Fruit fly (Drosophila melanogaster) whole organism: ENCODE measurements around the gene CG13471.

Experiments
- CG8478 ChIP-seq: fragments of >200 bp; optimal IDR thresholded peaks from 2 replicates; lab custom pipeline; 2018; ENCODE audit warnings: inconsistent platforms
- Dll ChIP-seq: fragments of >200 bp; optimal IDR thresholded peaks from 2 replicates; lab custom pipeline; 2017
- EcR ChIP-seq, 2 experiments: fragments of >200 bp; optimal IDR thresholded peaks; 2 replicates each; lab custom pipeline; 2017; ENCODE audit warnings: missing biosample characterization in 2 of 2, missing genetic modification characterization in 2 of 2, missing genetic modification reagents in 2 of 2
- pan ChIP-seq: fragments of >200 bp; optimal IDR thresholded peaks from 2 replicates; lab custom pipeline; 2017
- psq ChIP-seq: fragments of >200 bp; optimal IDR thresholded peaks from 2 replicates; lab custom pipeline; 2017
- usp ChIP-seq: fragments of >200 bp; optimal IDR thresholded peaks from 2 replicates; lab custom pipeline; 2017; ENCODE audit warnings: missing biosample characterization, missing genetic modification characterization, mixed read lengths

CG13471 gene

DNA sequence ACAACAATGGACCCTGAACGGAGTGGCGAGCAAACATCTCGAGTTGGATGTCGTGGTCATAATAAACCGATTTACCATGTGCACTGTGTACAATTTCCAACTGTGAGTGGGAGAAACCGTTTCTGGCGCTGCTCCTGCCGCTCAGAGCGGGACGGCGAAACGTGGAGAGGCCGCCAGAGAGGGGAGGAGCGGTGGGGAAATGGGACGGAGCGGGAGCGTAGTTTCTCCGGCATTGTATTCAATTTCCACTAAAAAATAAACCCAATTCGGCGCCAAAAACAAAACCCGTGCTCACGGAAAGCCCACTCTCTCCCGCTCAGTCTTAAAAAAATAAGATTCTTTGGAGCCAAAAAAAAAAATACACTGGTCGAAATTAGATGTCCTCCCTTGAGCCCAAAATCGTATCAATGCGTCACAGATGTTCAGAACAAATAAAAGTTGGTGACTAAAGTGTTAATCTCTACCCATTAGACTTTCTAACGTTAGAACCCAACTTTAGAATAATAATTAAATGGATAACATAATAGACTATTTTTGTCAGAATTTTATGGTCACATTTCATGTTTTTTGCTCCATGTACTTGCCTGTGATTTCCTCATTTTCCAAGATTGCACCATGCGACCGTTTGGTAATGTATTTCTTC, 26.8 kb upstream of the CG13471 start:
- no peak for TF ChIP-seq psq (lab: Kevin White, UChicago)
- no peak for TF ChIP-seq pan
- no peak for TF ChIP-seq CG8478 (lab: Kevin White, UChicago)
- no peak for TF ChIP-seq usp (GFP tag; lab: Kevin White, UChicago)
- no peak for TF ChIP-seq EcR (GFP tag; optimal IDR thresholded peaks at IDR 0.05; lab: Kevin White, UChicago)
- no peak for TF ChIP-seq Dll (lab: Kevin White, UChicago)

DNA sequence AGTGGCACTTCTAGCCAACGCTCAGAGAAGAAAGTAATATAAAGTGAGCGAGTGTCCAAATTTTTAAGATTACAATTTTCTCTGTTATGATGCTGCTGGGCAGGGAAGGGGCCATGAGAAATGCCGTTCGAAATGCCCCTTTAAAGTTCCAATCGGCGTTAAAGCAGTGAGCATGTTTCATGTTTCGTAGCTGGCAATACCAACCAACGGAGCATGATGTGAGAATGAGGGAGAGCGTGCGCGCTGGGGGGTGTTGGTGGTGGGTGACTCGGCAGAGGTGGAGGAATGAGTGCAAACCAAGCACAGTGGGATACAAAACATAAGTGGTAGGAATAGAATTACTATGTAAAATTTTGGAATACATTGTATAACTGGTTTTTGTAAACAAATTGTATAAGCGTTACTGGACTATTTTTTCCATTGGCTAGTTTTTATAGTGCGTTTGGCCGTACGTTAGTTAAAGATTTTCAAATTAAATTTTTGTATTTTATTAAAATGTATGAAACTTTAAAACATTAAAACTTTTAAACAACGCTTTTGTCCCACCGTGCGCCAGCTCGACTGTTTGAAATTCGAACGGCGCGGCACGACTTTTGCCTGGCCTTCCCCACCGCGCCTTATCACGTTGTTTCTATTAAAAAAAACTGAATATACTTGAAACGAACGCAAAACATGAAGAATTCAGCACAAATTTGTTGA, 25.9 kb upstream of the CG13471 start:
- TF ChIP-seq EcR (GFP tag; optimal IDR thresholded peaks at IDR 0.05; lab: Kevin White, UChicago) (no peak), Dll (lab: Kevin White, UChicago) (peak; percentile 19)

DNA sequence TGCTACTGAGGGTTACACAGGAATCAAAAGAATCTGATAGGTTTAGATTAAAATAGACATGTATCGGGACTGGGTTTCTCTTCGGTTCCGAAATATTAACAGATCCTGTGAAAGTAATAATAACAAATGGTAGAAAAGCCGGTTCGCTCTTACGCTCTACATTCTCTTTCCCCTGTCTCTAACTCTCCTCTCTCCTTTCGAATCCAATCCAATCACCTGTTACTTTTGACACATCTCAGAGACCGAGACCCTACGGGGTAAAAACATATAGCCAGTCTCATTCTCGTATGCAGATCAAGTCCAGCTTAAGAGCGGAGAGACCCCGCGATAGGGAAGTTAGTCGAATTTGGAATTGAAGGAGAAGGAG, 25.4 kb upstream of the CG13471 start:
- TF ChIP-seq psq (lab: Kevin White, UChicago) = no peak
- no peak for TF ChIP-seq EcR (GFP tag; optimal IDR thresholded peaks at IDR 0.05; lab: Kevin White, UChicago)
- no peak for TF ChIP-seq usp (GFP tag; lab: Kevin White, UChicago)
- TF ChIP-seq CG8478 (lab: Kevin White, UChicago) = no peak
- TF ChIP-seq Dll (lab: Kevin White, UChicago) = no peak
- TF ChIP-seq pan = no peak

DNA sequence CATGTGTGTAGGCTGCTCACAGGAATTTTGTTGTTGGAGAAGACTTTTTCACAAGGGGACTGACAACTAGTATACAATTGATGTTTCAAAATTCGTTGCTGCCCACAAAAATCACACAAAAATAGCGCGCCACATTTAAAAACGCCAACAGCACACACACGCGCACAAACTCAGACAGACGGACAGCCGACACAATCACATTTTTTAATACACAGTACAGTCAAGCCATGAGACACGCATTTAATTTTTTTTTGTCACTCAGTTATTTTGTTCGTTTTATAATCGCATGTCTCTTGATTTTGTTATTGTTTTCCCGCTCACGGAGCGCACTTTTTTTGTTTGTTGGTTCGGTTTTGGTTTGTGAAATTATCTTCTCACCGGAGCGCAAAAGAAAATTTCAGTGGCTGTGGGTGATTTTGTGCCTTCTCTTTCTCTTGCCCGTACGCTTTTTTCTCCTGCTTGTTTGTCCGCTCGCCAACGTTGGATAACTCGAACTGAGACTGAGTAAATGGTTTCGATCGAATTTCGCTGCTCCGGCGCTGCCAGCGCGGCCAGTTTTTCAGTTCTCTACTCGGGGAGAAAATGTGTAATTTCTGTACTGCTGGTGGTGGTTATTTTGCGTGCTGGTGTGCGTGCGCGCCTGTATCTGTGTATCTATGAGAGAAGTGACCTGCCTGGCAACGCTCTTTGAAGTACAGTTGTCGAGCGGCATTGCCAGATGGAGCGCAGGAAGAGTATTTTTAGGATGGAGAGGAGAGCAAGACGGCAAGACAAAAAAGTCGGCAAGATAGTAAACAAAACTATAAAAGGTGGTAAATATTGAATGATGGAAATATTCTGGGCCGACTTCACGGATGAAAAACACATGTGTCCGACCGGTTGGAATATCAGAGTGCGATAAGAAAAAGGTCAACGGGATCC, 24.4 kb upstream of the CG13471 start, which contains the start of gene CG42507:
TSS of gene CG42507 (minus strand) at position 499 of the 921 bp plus-strand sequence.
- peak; percentile 95 for TF ChIP-seq Dll (lab: Kevin White, UChicago)
- no peak for TF ChIP-seq EcR (GFP tag; optimal IDR thresholded peaks at IDR 0.05; lab: Kevin White, UChicago)

DNA sequence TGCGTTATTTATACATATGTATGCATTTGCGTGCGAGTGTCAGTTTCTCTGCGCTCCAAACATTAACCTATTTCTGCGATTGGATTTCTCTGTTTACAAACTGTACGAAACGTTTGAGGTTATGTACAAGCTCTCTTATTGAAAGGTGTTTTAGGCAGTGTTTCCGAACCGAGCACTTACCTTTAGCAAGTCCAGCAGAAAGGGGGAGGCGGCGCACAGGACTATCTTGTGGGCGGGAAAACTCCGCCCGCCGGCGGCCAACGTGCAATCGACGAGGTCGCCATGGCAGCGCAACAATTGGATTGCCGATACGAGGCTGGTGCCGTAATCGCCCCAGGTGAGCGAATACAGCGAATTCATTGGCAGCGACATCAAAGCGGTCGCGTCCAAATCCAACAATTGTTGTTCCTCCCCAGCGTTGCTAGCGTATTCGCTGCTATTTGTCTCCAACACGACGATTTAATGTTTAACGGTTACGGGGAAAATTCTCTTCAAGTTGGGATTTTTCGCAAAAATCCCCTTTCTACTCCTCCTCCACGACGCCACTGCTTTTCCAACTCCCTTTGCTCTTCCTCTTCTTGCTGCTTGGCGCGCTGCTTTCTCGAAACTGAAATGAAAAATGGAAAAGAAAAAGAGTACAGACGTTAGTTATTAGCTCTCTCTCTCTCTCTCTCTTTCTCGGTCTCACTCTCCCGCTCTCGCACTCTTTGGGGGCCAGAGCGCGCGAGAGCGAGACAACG, 23.6 kb upstream of the CG13471 start:
- TF ChIP-seq psq (lab: Kevin White, UChicago) = no peak
- TF ChIP-seq pan = no peak
- no peak for TF ChIP-seq usp (GFP tag; lab: Kevin White, UChicago)
- TF ChIP-seq CG8478 (lab: Kevin White, UChicago) = no peak
- TF ChIP-seq EcR (GFP tag; optimal IDR thresholded peaks at IDR 0.05; lab: Kevin White, UChicago) = no peak
- TF ChIP-seq Dll (lab: Kevin White, UChicago) = no peak

DNA sequence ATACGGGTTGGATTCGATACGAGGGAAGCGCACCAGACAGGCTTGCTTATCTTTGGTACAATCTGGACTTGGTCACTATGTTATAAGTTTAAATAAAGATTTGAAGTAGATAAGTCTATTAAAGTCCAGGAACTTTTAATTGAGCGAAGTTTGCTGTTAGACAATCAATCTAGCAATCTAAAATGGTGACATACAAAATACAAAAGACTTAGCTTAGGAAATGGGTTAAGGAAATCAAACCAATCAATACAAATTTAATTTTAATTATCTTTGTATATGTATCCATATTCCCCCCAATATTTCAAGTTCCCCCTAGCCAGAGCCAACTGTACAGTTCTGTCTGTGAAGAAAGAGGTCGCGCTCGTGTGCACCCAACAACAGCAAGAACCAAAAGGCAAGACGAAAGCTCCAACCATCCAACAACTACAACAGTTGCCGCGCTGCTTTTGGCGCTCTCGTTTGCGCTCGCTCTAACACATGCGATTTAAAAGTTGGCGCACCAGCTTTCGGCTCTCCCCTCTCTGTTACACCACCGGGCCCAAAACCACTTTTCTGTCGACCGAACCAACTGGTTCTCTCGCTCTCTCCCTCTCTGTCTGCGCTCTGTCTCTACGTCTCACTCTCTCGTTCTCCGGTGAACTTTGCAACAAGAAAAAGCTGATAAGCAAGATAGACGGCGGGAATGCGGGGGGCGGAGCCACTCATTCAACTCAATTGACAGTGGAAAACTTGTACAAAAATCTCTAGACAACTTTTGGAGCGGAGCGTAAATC, 22.8 kb upstream of the CG13471 start:
- TF ChIP-seq EcR (GFP tag; optimal IDR thresholded peaks at IDR 0.05; lab: Kevin White, UChicago) (no peak), Dll (lab: Kevin White, UChicago) (peak; percentile 95), usp (GFP tag; lab: Kevin White, UChicago) (no peak), psq (lab: Kevin White, UChicago) (no peak), pan (no peak), CG8478 (lab: Kevin White, UChicago) (peak; percentile 90)

DNA sequence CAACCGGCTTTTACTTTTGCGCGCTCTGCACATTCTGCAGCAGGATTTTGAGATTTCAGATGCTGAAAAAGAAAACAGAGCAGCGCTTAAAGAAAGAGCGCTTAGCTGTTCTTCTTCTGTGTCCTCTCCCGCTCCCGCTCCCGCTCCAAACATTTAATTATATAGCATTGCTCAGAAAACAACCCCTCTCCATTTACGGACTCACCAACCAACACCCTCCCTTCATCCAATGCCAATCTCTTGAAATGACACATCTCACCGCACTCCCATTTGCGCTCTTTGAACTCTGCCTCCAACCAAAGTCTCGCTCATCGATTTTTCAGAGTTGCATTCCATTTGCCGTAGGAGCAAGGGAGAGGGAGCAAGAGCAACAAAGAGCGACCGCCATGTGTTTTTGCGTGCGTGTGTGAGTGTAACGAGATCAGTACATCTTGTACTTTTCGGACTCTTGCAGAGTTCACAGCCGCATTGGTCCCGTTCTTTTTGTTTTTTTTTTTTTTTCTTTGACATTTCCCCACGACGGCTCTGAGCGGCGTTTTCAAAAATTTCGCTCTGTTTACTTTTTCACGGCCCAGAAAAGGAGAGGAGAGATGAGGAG, 21.8 kb upstream of the CG13471 start:
- TF ChIP-seq usp (GFP tag; lab: Kevin White, UChicago) = no peak
- TF ChIP-seq pan = no peak
- TF ChIP-seq Dll (lab: Kevin White, UChicago) = peak; percentile 99
- no peak for TF ChIP-seq psq (lab: Kevin White, UChicago)

DNA sequence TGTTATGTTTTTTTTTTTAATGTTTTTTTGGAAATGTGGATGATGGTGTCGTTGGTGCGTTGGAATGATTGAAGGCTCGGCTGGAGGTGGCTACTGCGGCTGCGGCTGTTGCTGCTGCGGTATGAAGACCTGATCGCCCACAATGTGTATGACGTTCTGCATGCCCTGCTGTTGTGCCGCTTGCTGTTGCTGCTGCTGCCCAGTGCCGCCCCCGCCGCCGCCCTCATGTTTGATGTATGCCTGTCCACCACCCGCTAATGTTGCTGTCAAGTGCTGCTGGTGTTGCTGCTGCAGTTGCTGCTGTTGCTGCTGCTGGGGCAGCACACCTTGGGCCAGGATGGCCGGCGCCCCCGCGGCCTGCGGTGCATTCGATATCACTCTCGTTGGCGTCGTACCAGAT, 19.5 kb upstream of the CG13471 start:
- no peak for TF ChIP-seq usp (GFP tag; lab: Kevin White, UChicago)
- no peak for TF ChIP-seq Dll (lab: Kevin White, UChicago)
- TF ChIP-seq EcR (GFP tag; optimal IDR thresholded peaks at IDR 0.05; lab: Kevin White, UChicago) = no peak
- TF ChIP-seq psq (lab: Kevin White, UChicago) = no peak
- TF ChIP-seq CG8478 (lab: Kevin White, UChicago) = no peak
- TF ChIP-seq pan = no peak

DNA sequence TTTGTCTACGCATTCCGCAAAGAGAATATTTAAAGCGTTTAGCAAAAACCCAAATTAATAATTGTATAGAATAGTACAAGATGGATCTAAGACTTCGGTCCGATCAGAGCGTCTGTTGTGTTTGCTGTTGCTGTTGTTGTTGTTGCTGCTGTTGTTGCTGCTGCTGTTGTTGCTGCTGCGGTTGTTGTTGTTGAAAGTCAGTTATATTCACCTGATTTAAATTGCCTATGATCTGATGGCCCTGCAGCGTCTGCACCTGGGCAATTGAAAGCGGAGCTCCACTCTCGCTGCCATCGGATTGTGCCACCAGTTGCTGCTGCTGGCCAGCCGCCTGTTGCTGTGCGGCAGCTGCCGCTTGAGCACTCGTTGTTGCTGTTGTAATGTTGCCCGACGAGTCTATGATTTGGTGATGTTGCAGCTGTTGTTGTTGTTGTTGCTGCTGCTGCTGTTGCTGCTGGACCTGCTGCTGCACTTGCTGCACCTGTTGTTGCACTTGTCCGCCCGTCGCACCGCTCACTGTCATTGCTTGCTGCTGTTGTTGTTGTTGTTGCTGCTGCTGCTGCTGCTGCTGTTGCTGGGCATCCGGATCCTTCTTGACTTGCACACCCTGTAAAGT, 17.8 kb upstream of the CG13471 start:
- TF ChIP-seq CG8478 (lab: Kevin White, UChicago) (no peak), psq (lab: Kevin White, UChicago) (no peak), Dll (lab: Kevin White, UChicago) (no peak), usp (GFP tag; lab: Kevin White, UChicago) (no peak), EcR (GFP tag; optimal IDR thresholded peaks at IDR 0.05; lab: Kevin White, UChicago) (no peak), pan (no peak)
